Fruit fly (Drosophila melanogaster) whole organism, embryonic: ENCODE measurements around the gene Prosbeta2.

Experiments used
- ATbp ChIP-seq: fragments of 200-800 bp; sonication (Bioruptor generic); optimal IDR thresholded peaks from 2 replicates; lab custom pipeline; 2017; ENCODE audit warnings: missing biosample characterization, mild to moderate bottlenecking, missing genetic modification characterization, missing genetic modification reagents
- Atf6 ChIP-seq: fragments of 200-800 bp; sonication (Bioruptor generic); IDR thresholded peaks from 2 replicates; pipeline ENCODE4 v1.3.6; 2022; ENCODE audit warnings: missing biosample characterization, missing genetic modification characterization
- CG11560 ChIP-seq: fragments of 200-800 bp; sonication (Bioruptor generic); IDR thresholded peaks from 3 replicates; pipeline ENCODE4 v1.3.6; 2022; ENCODE audit warnings: missing biosample characterization, missing genetic modification characterization
- CG13296 ChIP-seq: fragments of 200-800 bp; sonication (Bioruptor generic); optimal IDR thresholded peaks from 3 replicates; lab custom pipeline; 2018; ENCODE audit warnings: missing biosample characterization, mild to moderate bottlenecking, missing genetic modification characterization
- CG15073 ChIP-seq: fragments of 200-800 bp; sonication (Bioruptor generic); optimal IDR thresholded peaks from 2 replicates; lab custom pipeline; 2016; ENCODE audit warnings: missing biosample characterization, missing genetic modification characterization
- CG16779 ChIP-seq: fragments of 200-800 bp; sonication (Bioruptor generic); IDR thresholded peaks from 2 replicates; pipeline ENCODE4 v1.3.6; 2022; ENCODE audit warnings: missing biosample characterization, missing genetic modification characterization
- CG16815 ChIP-seq: fragments of 200-800 bp; sonication (Bioruptor generic); optimal IDR thresholded peaks from 3 replicates; lab custom pipeline; 2017; ENCODE audit warnings: missing biosample characterization, mild to moderate bottlenecking, missing genetic modification characterization
- CG17612 ChIP-seq: fragments of 200-800 bp; sonication (Bioruptor generic); IDR thresholded peaks from 2 replicates; pipeline ENCODE4 v1.3.6; 2022; ENCODE audit warnings: missing biosample characterization, missing genetic modification characterization
- CG17829 ChIP-seq: fragments of 200-800 bp; optimal IDR thresholded peaks from 2 replicates; lab custom pipeline; 2019; ENCODE audit warnings: missing biosample characterization, mild to moderate bottlenecking, missing genetic modification characterization, moderate library complexity
- CG18262 ChIP-seq: fragments of 200-800 bp; optimal IDR thresholded peaks from 3 replicates; lab custom pipeline; 2019; ENCODE audit warnings: missing biosample characterization, mild to moderate bottlenecking, missing genetic modification characterization, moderate library complexity
- CG2199 ChIP-seq: fragments of 200-800 bp; sonication (Bioruptor generic); IDR thresholded peaks from 3 replicates; pipeline ENCODE4 v1.3.6; 2022; ENCODE audit warnings: missing biosample characterization, missing genetic modification characterization
- CG2712 ChIP-seq: fragments of 200-800 bp; optimal IDR thresholded peaks from 3 replicates; lab custom pipeline; 2019; ENCODE audit warnings: missing biosample characterization, mild to moderate bottlenecking, missing genetic modification characterization, moderate library complexity
- CG2875 ChIP-seq: fragments of 200-800 bp; sonication (Bioruptor generic); optimal IDR thresholded peaks from 2 replicates; lab custom pipeline; 2017; ENCODE audit warnings: missing biosample characterization, mild to moderate bottlenecking, missing genetic modification characterization, missing genetic modification reagents
- CG30403 ChIP-seq: fragments of 200-800 bp; sonication (Bioruptor generic); optimal IDR thresholded peaks from 3 replicates; lab custom pipeline; 2016; ENCODE audit warnings: missing biosample characterization, missing genetic modification characterization
- CG31224 ChIP-seq: fragments of 200-800 bp; sonication (Bioruptor generic); IDR thresholded peaks from 2 replicates; pipeline ENCODE4 v1.3.6; 2022; ENCODE audit warnings: missing biosample characterization, missing genetic modification characterization
- CG4282 ChIP-seq: fragments of 200-800 bp; sonication (Bioruptor generic); optimal IDR thresholded peaks from 2 replicates; lab custom pipeline; 2016; ENCODE audit warnings: missing biosample characterization, missing genetic modification characterization
- CG4424 ChIP-seq: fragments of 200-800 bp; sonication (Bioruptor generic); optimal IDR thresholded peaks from 3 replicates; lab custom pipeline; 2016; ENCODE audit warnings: missing biosample characterization, missing genetic modification characterization
- CG4617 ChIP-seq: fragments of 200-800 bp; sonication (Bioruptor generic); optimal IDR thresholded peaks from 3 replicates; lab custom pipeline; 2016; ENCODE audit warnings: missing biosample characterization, missing genetic modification characterization, borderline replicate concordance
- CG6683 ChIP-seq: fragments of 200-800 bp; sonication (Bioruptor generic); optimal IDR thresholded peaks from 2 replicates; lab custom pipeline; 2017; ENCODE audit warnings: missing biosample characterization, mild to moderate bottlenecking, missing genetic modification characterization, missing genetic modification reagents
- CG6813 ChIP-seq: fragments of 200-800 bp; sonication (Bioruptor generic); optimal IDR thresholded peaks from 2 replicates; lab custom pipeline; 2017; ENCODE audit warnings: missing biosample characterization, missing genetic modification characterization, mild to moderate bottlenecking, moderate library complexity, missing genetic modification reagents
- CG9727 ChIP-seq: fragments of 200-800 bp; sonication (Bioruptor generic); optimal IDR thresholded peaks from 3 replicates; lab custom pipeline; 2017; ENCODE audit warnings: missing biosample characterization, mild to moderate bottlenecking, missing genetic modification characterization
- Camta ChIP-seq: fragments of 200-800 bp; sonication (Bioruptor generic); optimal IDR thresholded peaks from 2 replicates; lab custom pipeline; 2016; ENCODE audit warnings: missing biosample characterization, missing genetic modification characterization
- CoRest ChIP-seq: fragments of 200-800 bp; sonication (Bioruptor generic); optimal IDR thresholded peaks from 3 replicates; lab custom pipeline; 2018; ENCODE audit warnings: missing biosample characterization, mild to moderate bottlenecking, missing genetic modification characterization, moderate library complexity
- Hand ChIP-seq: fragments of 200-800 bp; sonication (Bioruptor generic); optimal IDR thresholded peaks from 2 replicates; lab custom pipeline; 2017; ENCODE audit warnings: mild to moderate bottlenecking, missing biosample characterization, missing genetic modification reagents, missing genetic modification characterization
- Hr3 ChIP-seq: fragments of 200-800 bp; sonication (Bioruptor generic); optimal IDR thresholded peaks from 3 replicates; lab custom pipeline; 2016; ENCODE audit warnings: missing biosample characterization, missing genetic modification characterization
- PHDP ChIP-seq: fragments of 200-800 bp; sonication (Bioruptor generic); optimal IDR thresholded peaks from 3 replicates; lab custom pipeline; 2018; ENCODE audit warnings: missing biosample characterization, mild to moderate bottlenecking, missing genetic modification characterization, moderate library complexity
- Six4 ChIP-seq: fragments of 200-800 bp; sonication (Bioruptor generic); optimal IDR thresholded peaks from 2 replicates; lab custom pipeline; 2016; ENCODE audit warnings: missing biosample characterization, missing genetic modification characterization
- Sox100B ChIP-seq: fragments of 200-800 bp; sonication (Bioruptor generic); optimal IDR thresholded peaks from 3 replicates; lab custom pipeline; 2018; ENCODE audit warnings: missing biosample characterization, mild to moderate bottlenecking, missing genetic modification characterization
- al ChIP-seq: fragments of 200-800 bp; sonication (Bioruptor generic); IDR thresholded peaks from 2 replicates; pipeline ENCODE4 v1.3.6; 2022; ENCODE audit warnings: missing biosample characterization, missing genetic modification characterization
- ap ChIP-seq: fragments of 200-800 bp; sonication (Bioruptor generic); IDR thresholded peaks from 2 replicates; pipeline ENCODE4 v1.3.6; 2022; ENCODE audit warnings: missing biosample characterization, missing genetic modification characterization
- ara ChIP-seq: fragments of 200-800 bp; sonication (Bioruptor generic); IDR thresholded peaks from 2 replicates; pipeline ENCODE4 v1.3.6; 2022; ENCODE audit warnings: missing biosample characterization, missing genetic modification characterization
- bcd ChIP-seq: fragments of 200-800 bp; sonication (Bioruptor generic); optimal IDR thresholded peaks from 2 replicates; lab custom pipeline; 2017; ENCODE audit warnings: missing biosample characterization, mild to moderate bottlenecking, missing genetic modification characterization
- en ChIP-seq: fragments of 200-800 bp; sonication (Bioruptor generic); optimal IDR thresholded peaks from 2 replicates; lab custom pipeline; 2016; ENCODE audit warnings: missing biosample characterization, missing genetic modification characterization
- grau ChIP-seq: fragments of 200-800 bp; optimal IDR thresholded peaks from 3 replicates; lab custom pipeline; 2019; ENCODE audit warnings: missing biosample characterization, mild to moderate bottlenecking, missing genetic modification characterization, moderate library complexity
- gt ChIP-seq: fragments of 200-800 bp; sonication (Bioruptor generic); IDR thresholded peaks from 2 replicates; pipeline ENCODE4 v1.3.6; 2022; ENCODE audit warnings: missing biosample characterization, missing genetic modification characterization
- hbn ChIP-seq: fragments of 200-800 bp; sonication (Bioruptor generic); IDR thresholded peaks from 2 replicates; pipeline ENCODE4 v1.3.6; 2022; ENCODE audit warnings: missing biosample characterization, missing genetic modification characterization; ENCODE audit not compliant: partially characterized antibody
- hkb ChIP-seq, 2 experiments: fragments of 200-800 bp in 1 of 2; fragments of >200 bp in 1 of 2; sonication (Bioruptor generic) in 1 of 2; IDR thresholded peaks in 1 of 2; optimal IDR thresholded peaks in 1 of 2; 2 replicates each; pipeline versions ENCODE4 v1.3.6 to Lab custom; 2017 to 2022; ENCODE audit warnings: missing biosample characterization in 1 of 2, missing genetic modification characterization in 1 of 2
- inv ChIP-seq: fragments of 200-800 bp; sonication (Bioruptor generic); IDR thresholded peaks from 2 replicates; pipeline ENCODE4 v1.3.6; 2022; ENCODE audit warnings: missing biosample characterization, missing genetic modification characterization; ENCODE audit not compliant: partially characterized antibody
- kay ChIP-seq: fragments of 200-800 bp; sonication (Bioruptor generic); optimal IDR thresholded peaks from 2 replicates; lab custom pipeline; 2016; ENCODE audit warnings: missing biosample characterization, missing genetic modification characterization
- lmd ChIP-seq: fragments of 200-800 bp; sonication (Bioruptor generic); IDR thresholded peaks from 2 replicates; pipeline ENCODE4 v1.3.6; 2022; ENCODE audit warnings: missing biosample characterization, missing genetic modification characterization
- mld ChIP-seq: fragments of 200-800 bp; sonication (Bioruptor generic); IDR thresholded peaks from 3 replicates; pipeline ENCODE4 v1.3.6; 2022; ENCODE audit warnings: missing biosample characterization, missing genetic modification characterization; ENCODE audit not compliant: partially characterized antibody
- psq ChIP-seq: fragments of 200-800 bp; sonication (Bioruptor generic); optimal IDR thresholded peaks from 2 replicates; lab custom pipeline; 2017; ENCODE audit warnings: missing biosample characterization, missing genetic modification characterization
- run ChIP-seq: fragments of 200-800 bp; sonication (Bioruptor generic); optimal IDR thresholded peaks from 3 replicates; lab custom pipeline; 2018; ENCODE audit warnings: missing biosample characterization, mild to moderate bottlenecking, missing genetic modification characterization
- sc ChIP-seq, 3 experiments: fragments of >200 bp in 2 of 3; fragments of 200-800 bp in 1 of 3; sonication (Bioruptor generic) in 1 of 3; optimal IDR thresholded peaks; 2 replicates in 2 of 3; 3 replicates in 1 of 3; lab custom pipeline; 2017; ENCODE audit warnings: mild to moderate bottlenecking in 1 of 3, missing biosample characterization in 1 of 3, missing genetic modification characterization in 1 of 3, missing genetic modification reagents in 1 of 3
- scrt ChIP-seq: fragments of 200-800 bp; sonication (Bioruptor generic); optimal IDR thresholded peaks from 2 replicates; lab custom pipeline; 2018; ENCODE audit warnings: missing biosample characterization, mild to moderate bottlenecking, missing genetic modification characterization, moderate library complexity
- slbo ChIP-seq: fragments of 200-800 bp; sonication (Bioruptor generic); IDR thresholded peaks from 2 replicates; pipeline ENCODE4 v1.3.6; 2022; ENCODE audit warnings: missing biosample characterization, missing genetic modification characterization
- tgo ChIP-seq: fragments of 200-800 bp; sonication (Bioruptor generic); IDR thresholded peaks from 3 replicates; pipeline ENCODE4 v1.3.6; 2022; ENCODE audit warnings: missing biosample characterization, missing genetic modification characterization
- tna ChIP-seq: fragments of 200-800 bp; sonication (Bioruptor generic); IDR thresholded peaks from 2 replicates; pipeline ENCODE4 v1.3.6; 2022; ENCODE audit warnings: missing biosample characterization, missing genetic modification characterization; ENCODE audit not compliant: partially characterized antibody
- wdn ChIP-seq: fragments of 200-800 bp; sonication (Bioruptor generic); IDR thresholded peaks from 2 replicates; pipeline ENCODE4 v1.3.6; 2022; ENCODE audit warnings: missing biosample characterization, missing genetic modification characterization

The Prosbeta2 gene

dm6 chr3L:14956288-14957032 is 43.3 kb upstream of the Prosbeta2 start (continued):
- peak; percentile 51 for TF ChIP-seq CG2875 (GFP tag; lab: Kevin White, UChicago)
- no peak for TF ChIP-seq CG31224 (GFP tag; lab: Robert Waterston, UW)
- no peak for TF ChIP-seq CG17612 (GFP tag; lab: Robert Waterston, UW)
- TF ChIP-seq CG6813 (GFP tag; lab: Kevin White, UChicago) = peak; percentile 87
- TF ChIP-seq CG30403 (GFP tag; lab: Kevin White, UChicago) = no peak
- no peak for TF ChIP-seq Six4
- TF ChIP-seq CG4282 (GFP tag; lab: Kevin White, UChicago) = no peak
- TF ChIP-seq lmd (GFP tag; lab: Robert Waterston, UW) = no peak
- no peak for TF ChIP-seq hkb (optimal IDR thresholded peaks at IDR 0.05; lab: Kevin White, UChicago)
- TF ChIP-seq hkb (GFP tag; IDR thresholded peaks at IDR 0.05; lab: Robert Waterston, UW) = no peak
- TF ChIP-seq gt = no peak
- no peak for TF ChIP-seq Sox100B (GFP tag; lab: Kevin White, UChicago)
- TF ChIP-seq CG6683 (GFP tag; lab: Kevin White, UChicago) = no peak
- peak; percentile 29 for TF ChIP-seq CG4424 (GFP tag; lab: Kevin White, UChicago)
- TF ChIP-seq CG16815 (GFP tag; lab: Kevin White, UChicago) = peak; percentile 2
- TF ChIP-seq ara = no peak; the same call in 1 of the 2 replicates
- TF ChIP-seq Hand = no peak
- TF ChIP-seq CG15073 (GFP tag; lab: Kevin White, UChicago) = no peak
- no peak for TF ChIP-seq PHDP (tag; lab: Kevin White, UChicago)
- TF ChIP-seq wdn (GFP tag; lab: Robert Waterston, UW) = no peak
- no peak for TF ChIP-seq kay (GFP tag; lab: Kevin White, UChicago)
- TF ChIP-seq ap = no peak
- peak; percentile 61 for TF ChIP-seq CG2712 (tag; lab: Kevin White, UChicago)
- TF ChIP-seq Atf6 (GFP tag; lab: Robert Waterston, UW) = no peak
- no peak for TF ChIP-seq hbn
- no peak for TF ChIP-seq tgo (GFP tag; lab: Robert Waterston, UW)
- TF ChIP-seq en (GFP tag; lab: Kevin White, UChicago) = peak; percentile 3
- no peak for TF ChIP-seq Hr3 (GFP tag; lab: Kevin White, UChicago)
- TF ChIP-seq tna (GFP tag; lab: Robert Waterston, UW) = no peak
- TF ChIP-seq scrt = no peak
- TF ChIP-seq CG18262 (tag; lab: Kevin White, UChicago) = peak; percentile 58
- TF ChIP-seq CG17829 (tag; lab: Kevin White, UChicago) = peak; percentile 42
- peak; percentile 90 for TF ChIP-seq CG9727 (GFP tag; lab: Kevin White, UChicago)
- TF ChIP-seq ATbp = no peak
- TF ChIP-seq CG11560 (tag; lab: Robert Waterston, UW) = no peak
- no peak for TF ChIP-seq al (GFP tag; lab: Robert Waterston, UW)
- TF ChIP-seq CG2199 (GFP tag; lab: Robert Waterston, UW) = 0 out of 3 replicates have a peak, but pooled peaks have one; percentile 51
- no peak for TF ChIP-seq mld (GFP tag; lab: Robert Waterston, UW)
- TF ChIP-seq CG16779 (GFP tag; lab: Robert Waterston, UW) = no peak
- TF ChIP-seq sc (optimal IDR thresholded peaks at IDR 0.05; lab: Kevin White, UChicago) = no peak
- TF ChIP-seq sc (GFP tag; optimal IDR thresholded peaks at IDR 0.05; lab: Kevin White, UChicago) = peak; percentile 57
- no peak for TF ChIP-seq CG13296 (GFP tag; lab: Kevin White, UChicago)
- no peak for TF ChIP-seq inv (GFP tag; lab: Robert Waterston, UW)
- peak; percentile 54 for TF ChIP-seq psq
- peak; percentile 13 for TF ChIP-seq CoRest
- TF ChIP-seq bcd (GFP tag; lab: Kevin White, UChicago) = no peak
- no peak for TF ChIP-seq run (tag; lab: Kevin White, UChicago)
- TF ChIP-seq CG4617 (GFP tag; lab: Kevin White, UChicago) = no peak
- TF ChIP-seq slbo = no peak
- TF ChIP-seq grau (tag; lab: Kevin White, UChicago) = no peak
- peak; percentile 14 for TF ChIP-seq Camta (GFP tag; lab: Kevin White, UChicago)
